Worm (Caenorhabditis elegans) whole organism, mixed stage, embryonic: ENCODE measurements around the gene magu-2.

ENCODE experiments used
- ces-1 ChIP-seq: fragments of 150-350 bp; optimal IDR thresholded peaks from 2 replicates; lab custom pipeline; 2014; ENCODE audit warnings: missing biosample characterization, missing genetic modification reagents, missing genetic modification characterization
- elt-1 ChIP-seq: sonication (generic microtip); optimal IDR thresholded peaks from 2 replicates; lab custom pipeline; 2017; ENCODE audit warnings: missing genetic modification characterization, mild to moderate bottlenecking, missing compliant biosample characterization, antibody characterized with exemption, moderate library complexity, borderline replicate concordance; ENCODE audit not compliant: insufficient read depth
- hlh-1 ChIP-seq: fragments of 150-350 bp; optimal IDR thresholded peaks from 2 replicates; lab custom pipeline; 2014; ENCODE audit warnings: missing biosample characterization, missing genetic modification reagents, missing genetic modification characterization
- nhr-76 ChIP-seq: sonication (generic microtip); optimal IDR thresholded peaks from 2 replicates; lab custom pipeline; 2017; ENCODE audit warnings: missing biosample characterization, missing genetic modification characterization
- pha-4 ChIP-seq: fragments of 150-350 bp; optimal IDR thresholded peaks from 2 replicates; lab custom pipeline; 2018; ENCODE audit warnings: missing biosample characterization, missing genetic modification reagents, missing genetic modification characterization
- snpc-4 ChIP-seq: fragments of 150-350 bp; optimal IDR thresholded peaks from 2 replicates; lab custom pipeline; 2014; ENCODE audit warnings: missing biosample characterization, missing genetic modification characterization
- unc-39 ChIP-seq: fragments of 150-350 bp; optimal IDR thresholded peaks from 2 replicates; lab custom pipeline; 2014; ENCODE audit warnings: missing biosample characterization, missing genetic modification characterization

DNA sequence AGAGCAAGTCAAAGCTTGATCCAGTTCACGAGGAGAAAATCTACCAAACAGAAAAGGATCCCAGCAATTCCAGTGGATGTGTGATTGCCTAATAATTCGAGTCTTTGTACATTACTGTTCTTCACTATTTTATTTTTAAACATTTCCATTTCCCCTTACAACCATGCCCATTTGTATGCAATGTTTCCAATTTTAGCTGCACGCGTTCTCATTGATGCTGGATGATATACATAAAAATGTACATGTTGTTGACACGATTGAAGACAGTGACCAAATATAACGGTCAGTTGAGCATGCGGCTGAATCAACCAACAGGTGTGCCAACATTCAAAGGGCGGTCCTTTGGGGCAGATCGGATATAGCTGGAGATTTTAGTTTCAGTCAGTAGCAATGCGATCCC is 24.6 kb downstream of the magu-2 start, which contains the start of gene B0507.1:
- no peak for TF ChIP-seq snpc-4 (tag; lab: Kevin White, UChicago)
- no peak for TF ChIP-seq unc-39 (tag; lab: Kevin White, UChicago)
- no peak for TF ChIP-seq hlh-1 (tag; lab: Kevin White, UChicago)
- no peak for TF ChIP-seq elt-1 (tag; lab: Kevin White, UChicago)
- TF ChIP-seq nhr-76 (tag; lab: Kevin White, UChicago): no peak
- no peak for TF ChIP-seq ces-1 (GFP tag; lab: Kevin White, UChicago)
- TF ChIP-seq pha-4 (tag; lab: Kevin White, UChicago): no peak
